Worm (Caenorhabditis elegans) whole organism, midembryonic: ENCODE results near the gene M151.3.

Source experiments
- T22C8.4 ChIP-seq: fragments of 200-800 bp; sonication (Bioruptor generic); IDR thresholded peaks from 2 replicates; pipeline ENCODE4 v1.3.6; 2022; ENCODE audit warnings: missing genetic modification characterization, missing compliant biosample characterization
- klf-2 ChIP-seq: fragments of 200-800 bp; sonication (Bioruptor generic); conservative IDR thresholded peaks from 2 replicates; pipeline ENCODE4 v1.3.6; 2022; ENCODE audit warnings: missing genetic modification reagents, missing genetic modification characterization, missing compliant biosample characterization
- med-1 ChIP-seq: sonication (generic microtip); optimal IDR thresholded peaks from 2 replicates; lab custom pipeline; 2017; ENCODE audit warnings: missing genetic modification characterization, mild to moderate bottlenecking, missing compliant biosample characterization, antibody characterized with exemption, missing genetic modification reagents; ENCODE audit not compliant: insufficient read depth
- ref-1 ChIP-seq: fragments of 200-800 bp; sonication (Bioruptor generic); conservative IDR thresholded peaks from 2 replicates; pipeline ENCODE4 v1.3.6; 2022; ENCODE audit warnings: missing genetic modification reagents, missing genetic modification characterization, missing compliant biosample characterization
- tab-1 ChIP-seq: fragments of 200-800 bp; sonication (Bioruptor generic); IDR thresholded peaks from 2 replicates; pipeline ENCODE4 v1.3.6; 2022; ENCODE audit warnings: missing genetic modification characterization, missing compliant biosample characterization
- ztf-23 ChIP-seq: fragments of 200-800 bp; sonication (Bioruptor generic); IDR thresholded peaks from 2 replicates; pipeline ENCODE4 v1.3.6; 2022; ENCODE audit warnings: missing genetic modification reagents, missing genetic modification characterization, missing compliant biosample characterization
- ztf-29 ChIP-seq: fragments of 200-800 bp; sonication (Bioruptor generic); IDR thresholded peaks from 2 replicates; pipeline ENCODE4 v1.3.6; 2022; ENCODE audit warnings: missing genetic modification reagents, missing genetic modification characterization, missing compliant biosample characterization

DNA sequence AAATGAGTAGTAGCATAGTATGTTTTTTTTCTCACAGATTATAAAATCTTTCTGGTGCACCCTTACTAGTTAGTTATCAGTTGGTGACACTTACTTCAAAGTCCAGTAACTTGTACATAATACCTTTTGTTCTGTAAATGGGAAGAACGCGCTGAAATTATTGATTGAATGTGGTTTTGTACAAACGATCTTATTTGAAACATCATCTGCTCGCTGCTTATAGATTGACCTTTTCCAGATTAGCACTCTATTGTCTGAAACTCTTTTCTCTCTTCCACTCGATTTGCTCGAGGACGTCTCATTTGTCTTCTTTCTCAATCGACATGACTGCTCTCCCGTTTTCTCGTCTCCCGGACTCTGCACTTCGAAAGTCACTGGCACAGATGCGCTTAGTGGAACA, 20.1 kb downstream of the M151.3 start, which contains the start of gene fbxb-33:
- no peak for TF ChIP-seq tab-1 (GFP tag; lab: Robert Waterston, UW)
- TF ChIP-seq ztf-23 (GFP tag; lab: Robert Waterston, UW): no peak
- TF ChIP-seq klf-2: no peak
- TF ChIP-seq med-1 (GFP tag; lab: Kevin White, UChicago): no peak
- no peak for TF ChIP-seq ref-1 (GFP tag; lab: Robert Waterston, UW)
- TF ChIP-seq T22C8.4 (GFP tag; lab: Robert Waterston, UW): no peak
- TF ChIP-seq ztf-29 (GFP tag; lab: Robert Waterston, UW): no peak
